Fruit fly (Drosophila melanogaster): ENCODE results near the gene CG13994.

Gene CG13994

DNA sequence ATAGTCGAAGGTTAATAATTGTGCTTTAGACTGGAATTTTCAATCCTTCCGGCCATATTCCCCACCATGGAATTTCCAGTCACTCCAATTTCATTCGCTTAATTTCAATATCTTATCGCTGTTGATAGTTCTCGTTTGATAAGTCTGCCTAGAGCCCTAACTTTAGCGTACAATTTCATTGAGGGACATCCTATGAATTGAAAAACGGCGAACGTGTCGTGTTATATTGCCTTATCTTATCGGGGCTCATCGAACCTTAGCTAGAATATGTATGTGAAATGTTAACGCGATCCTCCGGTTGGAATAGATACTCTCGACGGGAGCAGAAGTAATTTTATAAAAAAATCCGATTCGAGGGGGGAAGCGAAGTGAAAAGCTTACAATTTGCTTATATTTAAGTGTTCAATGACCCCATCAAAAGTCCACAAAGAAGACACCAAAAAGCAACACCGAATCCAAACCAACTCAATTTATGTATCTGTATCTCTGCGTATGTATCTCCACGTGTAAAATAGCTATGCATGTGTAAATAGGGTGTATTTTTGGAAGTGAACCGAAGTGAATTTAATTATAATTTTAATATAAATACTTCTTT, 26.9 kb downstream of the CG13994 start (continued):
- TF ChIP-seq fd3F (GFP tag; optimal IDR thresholded peaks at IDR 0.05) (no peak), CG18599 (GFP tag; optimal IDR thresholded peaks at IDR 0.05) (no peak), CG11723 (GFP tag; optimal IDR thresholded peaks at IDR 0.05) (no peak), yki (optimal IDR thresholded peaks at IDR 0.05) (no peak), grn (GFP tag; optimal IDR thresholded peaks at IDR 0.05) (peak; percentile 61), B-H2 (GFP tag; optimal IDR thresholded peaks at IDR 0.05) (no peak), CG32772 (GFP tag; IDR thresholded peaks at IDR 0.05) (no peak), bigmax (GFP tag; optimal IDR thresholded peaks at IDR 0.05) (no peak), cg (GFP tag; optimal IDR thresholded peaks at IDR 0.05) (no peak), Atf3 (GFP tag; optimal IDR thresholded peaks at IDR 0.05) (no peak), CG4820 (GFP tag; optimal IDR thresholded peaks at IDR 0.05) (no peak), ems (GFP tag; optimal IDR thresholded peaks at IDR 0.05) (no peak), chif (GFP tag; optimal IDR thresholded peaks at IDR 0.05) (no peak), zfh2 (GFP tag; optimal IDR thresholded peaks at IDR 0.05) (no peak), ATbp (GFP tag; optimal IDR thresholded peaks at IDR 0.05) (no peak), CG16815 (GFP tag; optimal IDR thresholded peaks at IDR 0.05) (no peak)

DNA sequence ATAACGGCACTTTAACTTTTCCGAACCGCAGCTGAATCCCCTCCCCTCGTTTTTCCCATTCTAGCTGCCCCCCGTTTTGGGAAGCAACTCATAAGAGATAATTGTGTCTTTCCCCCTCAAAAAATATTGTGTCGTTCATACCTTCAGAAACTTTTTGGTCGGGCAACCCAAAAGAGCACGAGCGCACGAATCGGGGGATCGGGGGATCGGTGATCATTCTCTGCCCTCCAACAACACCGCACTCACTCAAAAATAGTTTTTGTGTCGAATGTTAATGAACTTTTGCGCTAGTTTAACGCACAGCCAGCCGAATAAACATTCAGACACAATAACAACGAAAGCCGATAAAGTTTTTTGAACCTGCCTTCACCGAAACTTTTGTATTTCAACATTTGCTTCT, 27.6 kb downstream of the CG13994 start:
- TF ChIP-seq CG8924 (tag; optimal IDR thresholded peaks at IDR 0.05) (peak; percentile 5), CG10431 (GFP tag; optimal IDR thresholded peaks at IDR 0.05) (no peak), MESR4 (GFP tag; optimal IDR thresholded peaks at IDR 0.05) (no peak), CG12769 (tag; optimal IDR thresholded peaks at IDR 0.05) (peak; percentile 92), cwo (GFP tag; optimal IDR thresholded peaks at IDR 0.05) (peak; percentile 68), cato (GFP tag; optimal IDR thresholded peaks at IDR 0.05; ENCODE audit: borderline replicate concordance) (no peak), CG7928 (GFP tag; optimal IDR thresholded peaks at IDR 0.05) (no peak), zfh1 (GFP tag; IDR thresholded peaks at IDR 0.05) (no peak; the same call in 2 of the 3 replicates), bab2 (GFP tag; optimal IDR thresholded peaks at IDR 0.05) (no peak), CG16863 (GFP tag; optimal IDR thresholded peaks at IDR 0.05) (no peak), mirr (GFP tag; optimal IDR thresholded peaks at IDR 0.05) (peak; percentile 64), CG4820 (GFP tag; optimal IDR thresholded peaks at IDR 0.05) (no peak), nerfin-2 (GFP tag; IDR thresholded peaks at IDR 0.05; ENCODE audit: partially characterized antibody) (0 out of 2 replicates have a peak, but pooled peaks have one; percentile 8), Ssrp (tag; optimal IDR thresholded peaks at IDR 0.05) (no peak), eyg (GFP tag; optimal IDR thresholded peaks at IDR 0.05) (no peak), Nf-YC (tag; optimal IDR thresholded peaks at IDR 0.05) (no peak), kni (GFP tag; optimal IDR thresholded peaks at IDR 0.05) (peak; percentile 87), CG10543 (GFP tag; optimal IDR thresholded peaks at IDR 0.05) (peak; percentile 68), Side (GFP tag; optimal IDR thresholded peaks at IDR 0.05) (no peak), Sox102F (GFP tag; optimal IDR thresholded peaks at IDR 0.05) (no peak), dmrt11E (tag; optimal IDR thresholded peaks at IDR 0.05) (no peak), Trl (optimal IDR thresholded peaks at IDR 0.05) (peak in 1 of 2 experiments; percentile 7), Trl (GFP tag; optimal IDR thresholded peaks at IDR 0.05) (no peak), CG2199 (GFP tag; IDR thresholded peaks at IDR 0.05) (0 out of 3 replicates have a peak, but pooled peaks have one; percentile 41), Drgx (GFP tag; IDR thresholded peaks at IDR 0.05) (no peak), CG15514 (GFP tag; optimal IDR thresholded peaks at IDR 0.05) (no peak), Med (GFP tag) (peak; percentile 67), Atf6 (GFP tag; IDR thresholded peaks at IDR 0.05) (no peak), CG4854 (GFP tag; optimal IDR thresholded peaks at IDR 0.05) (no peak), B-H2 (GFP tag; optimal IDR thresholded peaks at IDR 0.05) (peak; percentile 16), mld (GFP tag; IDR thresholded peaks at IDR 0.05; ENCODE audit: partially characterized antibody) (no peak), Hmr (GFP tag; optimal IDR thresholded peaks at IDR 0.05) (no peak), ci (GFP tag; IDR thresholded peaks at IDR 0.05) (peak; percentile 26; the same call in 1 of the 3 replicates), sr (GFP tag; IDR thresholded peaks at IDR 0.05) (no peak), CG3065 (GFP tag; optimal IDR thresholded peaks at IDR 0.05) (no peak), CG6791 (GFP tag; IDR thresholded peaks at IDR 0.05; ENCODE audit: partially characterized antibody) (no peak)

All from whole organism, embryonic.